Fruit fly (Drosophila melanogaster): ENCODE data around the gene Galk.

- no peak for TF ChIP-seq CG13204 (GFP tag; optimal IDR thresholded peaks at IDR 0.05)
- TF ChIP-seq CG8159 (tag; optimal IDR thresholded peaks at IDR 0.05) = no peak
- no peak for TF ChIP-seq CG34367 (tag; optimal IDR thresholded peaks at IDR 0.05)
- TF ChIP-seq Pif1B (GFP tag; optimal IDR thresholded peaks at IDR 0.05) = no peak
- TF ChIP-seq CG10348 (GFP tag; IDR thresholded peaks at IDR 0.05) = no peak
- TF ChIP-seq EcR (GFP tag; optimal IDR thresholded peaks at IDR 0.05) = no peak
Measured at dm6 chr3L:9019196-9019662, 33.3 kb upstream of the Galk start, which contains the start of gene Doc2.

All from whole organism, pupa.